Fruit fly (Drosophila melanogaster): Measurements from ENCODE around the gene CG33286.

DNA sequence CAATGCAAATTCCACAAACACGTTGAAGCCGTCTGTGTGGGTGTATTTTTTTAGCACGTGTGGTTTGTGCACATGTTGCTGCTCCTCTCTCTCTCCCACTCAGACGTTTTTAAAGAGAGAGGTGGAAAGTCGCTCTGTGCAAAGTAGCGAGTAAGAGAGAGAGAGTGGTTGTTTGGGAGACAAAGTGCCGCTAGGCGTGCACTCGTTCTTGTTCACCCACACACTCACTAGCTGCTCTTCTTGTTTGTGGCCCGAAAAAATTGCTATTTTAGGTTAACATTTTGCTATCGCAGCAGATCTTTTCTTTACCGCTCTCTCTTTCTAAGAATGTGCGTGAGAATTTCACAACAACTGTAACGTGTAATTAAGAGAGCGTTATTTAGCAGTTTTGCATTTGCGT, 34.4 kb upstream of the CG33286 start:
- TF ChIP-seq pad (GFP tag; optimal IDR thresholded peaks at IDR 0.05) (no peak), cnc (optimal IDR thresholded peaks at IDR 0.05) (peak in 1 of 2 experiments; percentile 53), CG33017 (tag; optimal IDR thresholded peaks at IDR 0.05) (peak; percentile 9), cic (GFP tag; optimal IDR thresholded peaks at IDR 0.05) (peak; percentile 50), CG7101 (tag; optimal IDR thresholded peaks at IDR 0.05) (no peak), CG14711 (tag; optimal IDR thresholded peaks at IDR 0.05) (no peak), CG7045 (GFP tag; optimal IDR thresholded peaks at IDR 0.05) (no peak), Hr96 (GFP tag; optimal IDR thresholded peaks at IDR 0.05) (no peak), kay (GFP tag; ENCODE audit: borderline replicate concordance) (no peak), Crg-1 (GFP tag; optimal IDR thresholded peaks at IDR 0.05) (no peak), ovo (GFP tag; optimal IDR thresholded peaks at IDR 0.05) (peak; percentile 7)

All from whole organism, adult.